Fruit fly (Drosophila melanogaster) whole organism, embryonic: ENCODE results near the gene Oatp33Eb.
A peak's percentile ranks its signal among the peaks of the same experiment; 100 is the strongest.

Experiments used
- Bdp1 ChIP-seq: fragments of 200-800 bp; sonication (Bioruptor generic); optimal IDR thresholded peaks from 3 replicates; lab custom pipeline; 2016; ENCODE audit warnings: missing biosample characterization, missing genetic modification characterization
- Bgb ChIP-seq: fragments of 200-800 bp; sonication (Bioruptor generic); IDR thresholded peaks from 2 replicates; pipeline ENCODE4 v1.3.6; 2022; ENCODE audit warnings: missing biosample characterization, missing genetic modification characterization; ENCODE audit not compliant: partially characterized antibody
- CG10979 ChIP-seq: fragments of 200-800 bp; sonication (Bioruptor generic); optimal IDR thresholded peaks from 2 replicates; lab custom pipeline; 2018; ENCODE audit warnings: missing biosample characterization, mild to moderate bottlenecking, missing genetic modification characterization, moderate library complexity
- CG11085 ChIP-seq: fragments of 200-800 bp; sonication (Bioruptor generic); IDR thresholded peaks from 2 replicates; pipeline ENCODE4 v1.3.6; 2022; ENCODE audit warnings: missing biosample characterization, missing genetic modification characterization
- CG12299 ChIP-seq: fragments of 200-800 bp; sonication (Bioruptor generic); optimal IDR thresholded peaks from 2 replicates; lab custom pipeline; 2018; ENCODE audit warnings: missing biosample characterization, mild to moderate bottlenecking, missing genetic modification characterization
- CG12391 ChIP-seq: fragments of 200-800 bp; sonication (Bioruptor generic); optimal IDR thresholded peaks from 3 replicates; lab custom pipeline; 2018; ENCODE audit warnings: missing biosample characterization, mild to moderate bottlenecking, missing genetic modification characterization, moderate library complexity
- CG14014 ChIP-seq: fragments of 200-800 bp; sonication (Bioruptor generic); IDR thresholded peaks from 2 replicates; pipeline ENCODE4 v1.3.6; 2022; ENCODE audit warnings: missing biosample characterization, missing genetic modification characterization
- CG15011 ChIP-seq: fragments of 200-800 bp; sonication (Bioruptor generic); optimal IDR thresholded peaks from 3 replicates; lab custom pipeline; 2018; ENCODE audit warnings: missing biosample characterization, mild to moderate bottlenecking, missing genetic modification characterization
- CG15269 ChIP-seq: fragments of 200-800 bp; sonication (Bioruptor generic); optimal IDR thresholded peaks from 2 replicates; lab custom pipeline; 2018; ENCODE audit warnings: missing biosample characterization, mild to moderate bottlenecking, missing genetic modification characterization, moderate library complexity
- CG1832 ChIP-seq: fragments of 200-800 bp; sonication (Bioruptor generic); optimal IDR thresholded peaks from 2 replicates; lab custom pipeline; 2017; ENCODE audit warnings: missing biosample characterization, mild to moderate bottlenecking, missing genetic modification characterization, inconsistent platforms
- CG18599 ChIP-seq: fragments of 200-800 bp; sonication (Bioruptor generic); optimal IDR thresholded peaks from 3 replicates; lab custom pipeline; 2017; ENCODE audit warnings: missing biosample characterization, missing genetic modification characterization, mild to moderate bottlenecking, moderate library complexity, missing genetic modification reagents
- CG18764 ChIP-seq: fragments of 200-800 bp; sonication (Bioruptor generic); optimal IDR thresholded peaks from 3 replicates; lab custom pipeline; 2016; ENCODE audit warnings: missing biosample characterization, missing genetic modification characterization
- CG3407 ChIP-seq: fragments of 200-800 bp; sonication (Bioruptor generic); optimal IDR thresholded peaks from 2 replicates; lab custom pipeline; 2018; ENCODE audit warnings: missing biosample characterization, mild to moderate bottlenecking, missing genetic modification characterization
- CG34422 ChIP-seq: fragments of 200-800 bp; sonication (Bioruptor generic); IDR thresholded peaks from 3 replicates; pipeline ENCODE4 v1.3.6; 2022; ENCODE audit warnings: missing biosample characterization, missing genetic modification characterization
- CG3838 ChIP-seq: fragments of 200-800 bp; sonication (Bioruptor generic); optimal IDR thresholded peaks from 3 replicates; lab custom pipeline; 2016; ENCODE audit warnings: missing biosample characterization, missing genetic modification characterization
- CG6854 ChIP-seq: fragments of 200-800 bp; sonication (Bioruptor generic); optimal IDR thresholded peaks from 3 replicates; lab custom pipeline; 2017; ENCODE audit warnings: missing biosample characterization, mild to moderate bottlenecking, missing genetic modification characterization
- CG7556 ChIP-seq: fragments of 200-800 bp; sonication (Bioruptor generic); optimal IDR thresholded peaks from 2 replicates; lab custom pipeline; 2017; ENCODE audit warnings: missing biosample characterization, mild to moderate bottlenecking, missing genetic modification characterization
- CG8089 ChIP-seq: fragments of 200-800 bp; sonication (Bioruptor generic); optimal IDR thresholded peaks from 3 replicates; lab custom pipeline; 2016; ENCODE audit warnings: missing biosample characterization, missing genetic modification characterization
- CG9876 ChIP-seq: fragments of 200-800 bp; sonication (Bioruptor generic); optimal IDR thresholded peaks from 2 replicates; lab custom pipeline; 2016; ENCODE audit warnings: missing biosample characterization, missing genetic modification characterization
- CG9932 ChIP-seq: fragments of 200-800 bp; sonication (Bioruptor generic); IDR thresholded peaks from 2 replicates; pipeline ENCODE4 v1.3.6; 2022; ENCODE audit warnings: missing biosample characterization, missing genetic modification characterization
- CkIIα-i1 ChIP-seq: fragments of 200-800 bp; sonication (Bioruptor generic); IDR thresholded peaks from 2 replicates; pipeline ENCODE4 v1.3.6; 2022; ENCODE audit warnings: missing biosample characterization, missing genetic modification characterization
- Dbx ChIP-seq: fragments of 200-800 bp; sonication (Bioruptor generic); IDR thresholded peaks from 3 replicates; pipeline ENCODE4 v1.3.6; 2022; ENCODE audit warnings: missing biosample characterization, missing genetic modification characterization
- Doc2 ChIP-seq: fragments of 200-800 bp; sonication (Bioruptor generic); IDR thresholded peaks from 2 replicates; pipeline ENCODE4 v1.3.6; 2022; ENCODE audit warnings: missing biosample characterization, missing genetic modification characterization
- Drgx ChIP-seq: fragments of 200-800 bp; sonication (Bioruptor generic); IDR thresholded peaks from 2 replicates; pipeline ENCODE4 v1.3.6; 2022; ENCODE audit warnings: missing biosample characterization, missing genetic modification characterization
- E2f2 ChIP-seq: fragments of 200-800 bp; sonication (Bioruptor generic); IDR thresholded peaks from 2 replicates; pipeline ENCODE4 v1.3.6; 2022; ENCODE audit warnings: missing biosample characterization, missing genetic modification characterization
- Fer1 ChIP-seq: fragments of 200-800 bp; sonication (Bioruptor generic); optimal IDR thresholded peaks from 2 replicates; lab custom pipeline; 2017; ENCODE audit warnings: missing biosample characterization, mild to moderate bottlenecking, missing genetic modification characterization
- Hand ChIP-seq: fragments of 200-800 bp; sonication (Bioruptor generic); optimal IDR thresholded peaks from 2 replicates; lab custom pipeline; 2017; ENCODE audit warnings: mild to moderate bottlenecking, missing biosample characterization, missing genetic modification reagents, missing genetic modification characterization
- Jarid2 ChIP-seq: fragments of 200-800 bp; sonication (Bioruptor generic); optimal IDR thresholded peaks from 3 replicates; lab custom pipeline; 2017; ENCODE audit warnings: mild to moderate bottlenecking, missing biosample characterization, missing genetic modification reagents, missing genetic modification characterization
- NC2α ChIP-seq: fragments of 200-800 bp; sonication (Bioruptor generic); optimal IDR thresholded peaks from 2 replicates; lab custom pipeline; 2016; ENCODE audit warnings: missing biosample characterization, missing genetic modification characterization
- Pdp1 ChIP-seq, 2 experiments: fragments of 200-800 bp; sonication (Bioruptor generic); optimal IDR thresholded peaks; 3 replicates each; lab custom pipeline; 2016; ENCODE audit warnings: missing biosample characterization in 2 of 2, missing genetic modification characterization in 2 of 2, mild to moderate bottlenecking in 1 of 2, moderate library complexity in 1 of 2
- Six4 ChIP-seq: fragments of 200-800 bp; sonication (Bioruptor generic); optimal IDR thresholded peaks from 2 replicates; lab custom pipeline; 2016; ENCODE audit warnings: missing biosample characterization, missing genetic modification characterization
- Sox100B ChIP-seq: fragments of 200-800 bp; sonication (Bioruptor generic); optimal IDR thresholded peaks from 3 replicates; lab custom pipeline; 2018; ENCODE audit warnings: missing biosample characterization, mild to moderate bottlenecking, missing genetic modification characterization
- Trl ChIP-seq, 3 experiments: fragments of >200 bp in 2 of 3; fragments of 200-800 bp in 1 of 3; sonication (Bioruptor generic) in 1 of 3; optimal IDR thresholded peaks; 2 replicates in 1 of 3; 3 replicates in 2 of 3; lab custom pipeline; 2016 to 2017; ENCODE audit warnings: missing biosample characterization in 1 of 3, missing genetic modification characterization in 1 of 3
- btn ChIP-seq: fragments of 200-800 bp; sonication (Bioruptor generic); optimal IDR thresholded peaks from 2 replicates; lab custom pipeline; 2016; ENCODE audit warnings: missing biosample characterization, missing genetic modification characterization
- chif ChIP-seq, 2 experiments: fragments of 200-800 bp; sonication (Bioruptor generic); optimal IDR thresholded peaks; 3 replicates each; lab custom pipeline; 2016; ENCODE audit warnings: missing biosample characterization in 2 of 2, missing genetic modification characterization in 2 of 2
- gce ChIP-seq: fragments of 200-800 bp; sonication (Bioruptor generic); IDR thresholded peaks from 3 replicates; pipeline ENCODE4 v1.3.6; 2022; ENCODE audit warnings: missing biosample characterization, missing genetic modification characterization
- grau ChIP-seq: fragments of 200-800 bp; optimal IDR thresholded peaks from 3 replicates; lab custom pipeline; 2019; ENCODE audit warnings: missing biosample characterization, mild to moderate bottlenecking, missing genetic modification characterization, moderate library complexity
- lab ChIP-seq: fragments of 200-800 bp; sonication (Bioruptor generic); optimal IDR thresholded peaks from 3 replicates; lab custom pipeline; 2017; ENCODE audit warnings: missing biosample characterization, missing genetic modification characterization, mild to moderate bottlenecking, moderate library complexity, missing genetic modification reagents
- lbe ChIP-seq: fragments of 200-800 bp; sonication (Bioruptor generic); optimal IDR thresholded peaks from 2 replicates; lab custom pipeline; 2016; ENCODE audit warnings: missing biosample characterization, mild to moderate bottlenecking, missing genetic modification characterization
- mam ChIP-seq: fragments of 200-800 bp; sonication (Bioruptor generic); optimal IDR thresholded peaks from 3 replicates; lab custom pipeline; 2016; ENCODE audit warnings: missing biosample characterization, missing genetic modification characterization
- nerfin-2 ChIP-seq: fragments of 200-800 bp; sonication (Bioruptor generic); IDR thresholded peaks from 2 replicates; pipeline ENCODE4 v1.3.6; 2022; ENCODE audit warnings: missing biosample characterization, missing genetic modification characterization; ENCODE audit not compliant: partially characterized antibody
- otp ChIP-seq: fragments of 200-800 bp; sonication (Bioruptor generic); IDR thresholded peaks from 3 replicates; pipeline ENCODE4, ENCODE4 v1.3.6; 2022; ENCODE audit warnings: missing biosample characterization, missing genetic modification characterization
- peb ChIP-seq: fragments of 200-800 bp; sonication (Bioruptor generic); IDR thresholded peaks from 2 replicates; pipeline ENCODE4 v1.3.6; 2022; ENCODE audit warnings: missing biosample characterization, missing genetic modification characterization
- pfk ChIP-seq: fragments of 200-800 bp; sonication (Bioruptor generic); optimal IDR thresholded peaks from 2 replicates; lab custom pipeline; 2018; ENCODE audit warnings: missing biosample characterization, mild to moderate bottlenecking, missing genetic modification characterization, moderate library complexity
- schlank ChIP-seq: fragments of 200-800 bp; sonication (Bioruptor generic); optimal IDR thresholded peaks from 2 replicates; lab custom pipeline; 2018; ENCODE audit warnings: missing biosample characterization, mild to moderate bottlenecking, missing genetic modification characterization
- sisA ChIP-seq: fragments of 200-800 bp; sonication (Bioruptor generic); IDR thresholded peaks from 2 replicates; pipeline ENCODE4 v1.3.6; 2022; ENCODE audit warnings: missing biosample characterization, missing genetic modification characterization
- sob ChIP-seq: fragments of 200-800 bp; sonication (Bioruptor generic); IDR thresholded peaks from 2 replicates; pipeline ENCODE4 v1.3.6; 2022; ENCODE audit warnings: missing biosample characterization, missing genetic modification characterization
- tin ChIP-seq: fragments of 200-800 bp; sonication (Bioruptor generic); optimal IDR thresholded peaks from 3 replicates; lab custom pipeline; 2016; ENCODE audit warnings: missing biosample characterization, missing genetic modification characterization
- unc-4 ChIP-seq: fragments of 200-800 bp; sonication (Bioruptor generic); IDR thresholded peaks from 2 replicates; pipeline ENCODE4 v1.3.6; 2022; ENCODE audit warnings: missing biosample characterization, missing genetic modification characterization; ENCODE audit not compliant: partially characterized antibody

Gene Oatp33Eb

dm6 chr2L:12435976-12436771, 12.1 kb upstream of the Oatp33Eb start (continued):
- TF ChIP-seq Pdp1 (GFP tag; optimal IDR thresholded peaks at IDR 0.05; lab: Kevin White, UChicago) (no peak), E2f2 (no peak), CG3838 (no peak), unc-4 (GFP tag; lab: Robert Waterston, UW) (0 out of 2 replicates have a peak, but pooled peaks have one; percentile 20), CG34422 (GFP tag; lab: Robert Waterston, UW) (peak; percentile 37; the same call in 1 of the 3 replicates), pfk (GFP tag; lab: Kevin White, UChicago) (peak; percentile 35), CG18599 (GFP tag; lab: Kevin White, UChicago) (peak; percentile 15), nerfin-2 (GFP tag; lab: Robert Waterston, UW) (no peak), lbe (GFP tag; lab: Kevin White, UChicago) (no peak), CG12391 (tag; lab: Kevin White, UChicago) (peak; percentile 30), CG9876 (GFP tag; lab: Kevin White, UChicago) (no peak), btn (GFP tag; lab: Kevin White, UChicago) (no peak), sob (no peak), Bgb (GFP tag; lab: Robert Waterston, UW) (0 out of 2 replicates have a peak, but pooled peaks have one; percentile 38), Drgx (0 out of 2 replicates have a peak, but pooled peaks have one; percentile 15), CkIIα-i1 (GFP tag; lab: Robert Waterston, UW) (no peak), peb (no peak), CG15269 (tag; lab: Kevin White, UChicago) (no peak), CG9932 (peak; percentile 15; the same call in 1 of the 2 replicates), CG8089 (GFP tag; lab: Kevin White, UChicago) (no peak), chif (GFP tag; optimal IDR thresholded peaks at IDR 0.05; lab: Kevin White, UChicago) (no peak), CG10979 (no peak), Bdp1 (no peak), CG3407 (GFP tag; lab: Kevin White, UChicago) (no peak), sisA (GFP tag; lab: Robert Waterston, UW) (no peak), Six4 (GFP tag; lab: Kevin White, UChicago) (no peak), CG14014 (GFP tag; lab: Robert Waterston, UW) (no peak), lab (no peak), CG15011 (GFP tag; lab: Kevin White, UChicago) (no peak), mam (GFP tag; lab: Kevin White, UChicago) (no peak), Fer1 (GFP tag; lab: Kevin White, UChicago) (peak; percentile 22), otp (GFP tag; lab: Robert Waterston, UW) (no peak), Trl (optimal IDR thresholded peaks at IDR 0.05; lab: Kevin White, UChicago) (no peak), Trl (GFP tag; optimal IDR thresholded peaks at IDR 0.05; lab: Kevin White, UChicago) (no peak), NC2α (GFP tag; lab: Kevin White, UChicago) (no peak), grau (peak; percentile 2), Jarid2 (GFP tag; lab: Kevin White, UChicago) (no peak), Dbx (GFP tag; lab: Robert Waterston, UW) (peak; percentile 63; the same call in 1 of the 3 replicates), CG1832 (GFP tag; lab: Kevin White, UChicago) (no peak), CG18764 (GFP tag; lab: Kevin White, UChicago) (no peak), Sox100B (GFP tag; lab: Kevin White, UChicago) (no peak), Hand (GFP tag; lab: Kevin White, UChicago) (no peak), schlank (tag; lab: Kevin White, UChicago) (no peak), CG7556 (no peak), CG12299 (tag; lab: Kevin White, UChicago) (no peak), CG11085 (GFP tag; lab: Robert Waterston, UW) (no peak), CG6854 (no peak), tin (GFP tag; lab: Kevin White, UChicago) (no peak), gce (GFP tag; lab: Robert Waterston, UW) (no peak), Doc2 (no peak)
